Worm (Caenorhabditis elegans) whole organism, L1 larva: ENCODE measurements around the gene M116.5.

Source experiments
- C04F5.9 ChIP-seq: sonication (generic microtip); optimal IDR thresholded peaks from 2 replicates; lab custom pipeline; 2016; ENCODE audit warnings: missing genetic modification characterization, missing compliant biosample characterization
- F16B12.6 ChIP-seq: fragments of 150-350 bp; optimal IDR thresholded peaks from 2 replicates; lab custom pipeline; 2014; ENCODE audit warnings: missing biosample characterization, missing genetic modification characterization
- Y116A8C.19 ChIP-seq: sonication (generic microtip); optimal IDR thresholded peaks from 2 replicates; lab custom pipeline; 2016; ENCODE audit warnings: missing compliant biosample characterization, missing genetic modification characterization, borderline replicate concordance
- aha-1 ChIP-seq: fragments of 150-350 bp; optimal IDR thresholded peaks from 2 replicates; lab custom pipeline; 2014; ENCODE audit warnings: missing biosample characterization, missing genetic modification characterization
- aly-2 ChIP-seq: fragments of 150-350 bp; optimal IDR thresholded peaks from 2 replicates; lab custom pipeline; 2014; ENCODE audit warnings: missing biosample characterization, missing genetic modification characterization
- ceh-63 ChIP-seq: fragments of 200-800 bp; sonication (Bioruptor generic); optimal IDR thresholded peaks from 2 replicates; lab custom pipeline; 2018; ENCODE audit warnings: mild to moderate bottlenecking, missing genetic modification characterization, missing compliant biosample characterization
- ceh-88 ChIP-seq: fragments of 200-800 bp; sonication (Bioruptor generic); IDR thresholded peaks from 2 replicates; pipeline ENCODE4 v1.3.6; 2022; ENCODE audit warnings: missing genetic modification characterization, missing compliant biosample characterization
- ceh-90 ChIP-seq: sonication (generic microtip); optimal IDR thresholded peaks from 2 replicates; lab custom pipeline; 2016; ENCODE audit warnings: missing genetic modification characterization, missing compliant biosample characterization
- dsc-1 ChIP-seq: sonication (generic microtip); optimal IDR thresholded peaks from 2 replicates; lab custom pipeline; 2016; ENCODE audit warnings: mild to moderate bottlenecking, missing genetic modification characterization, missing compliant biosample characterization
- efl-1 ChIP-seq, 4 experiments: fragments of 150-350 bp; optimal IDR thresholded peaks in 3 of 4; peaks in 1 of 4; 1 replicate in 1 of 4; 2 replicates in 3 of 4; lab custom pipeline; 2014; ENCODE audit warnings: missing biosample characterization in 2 of 4, missing genetic modification characterization in 2 of 4, missing genetic modification reagents in 2 of 4
- ets-5 ChIP-seq: fragments of 200-800 bp; sonication (Bioruptor generic); IDR thresholded peaks from 2 replicates; pipeline ENCODE4 v1.3.6; 2022; ENCODE audit warnings: missing genetic modification characterization, missing compliant biosample characterization
- fkh-10 ChIP-seq: sonication (generic microtip); optimal IDR thresholded peaks from 2 replicates; lab custom pipeline; 2017; ENCODE audit warnings: missing biosample characterization, missing genetic modification reagents, missing genetic modification characterization
- fkh-4 ChIP-seq: sonication (generic microtip); optimal IDR thresholded peaks from 2 replicates; lab custom pipeline; 2016; ENCODE audit warnings: missing compliant biosample characterization, missing genetic modification characterization, borderline replicate concordance
- grh-1 ChIP-seq: fragments of 200-800 bp; sonication (Bioruptor generic); IDR thresholded peaks from 2 replicates; pipeline ENCODE4 v1.3.6; 2022; ENCODE audit warnings: missing genetic modification reagents, missing genetic modification characterization, missing compliant biosample characterization
- hlh-4 ChIP-seq: sonication (generic microtip); optimal IDR thresholded peaks from 2 replicates; lab custom pipeline; 2016; ENCODE audit warnings: mild to moderate bottlenecking, missing genetic modification characterization, missing compliant biosample characterization
- hpl-2 ChIP-seq: fragments of 150-350 bp; optimal IDR thresholded peaks from 2 replicates; lab custom pipeline; 2014; ENCODE audit warnings: missing biosample characterization, missing genetic modification reagents, missing genetic modification characterization
- jun-1 ChIP-seq: fragments of 150-350 bp; optimal IDR thresholded peaks from 2 replicates; lab custom pipeline; 2014; ENCODE audit warnings: missing biosample characterization, missing genetic modification reagents, missing genetic modification characterization
- lin-15B ChIP-seq: fragments of 150-350 bp; sonication (generic microtip); optimal IDR thresholded peaks from 3 replicates; lab custom pipeline; 2014; ENCODE audit warnings: missing biosample characterization, missing genetic modification characterization
- lir-3 ChIP-seq: sonication (generic microtip); optimal IDR thresholded peaks from 2 replicates; lab custom pipeline; 2016; ENCODE audit warnings: mild to moderate bottlenecking, missing genetic modification characterization, moderate library complexity, missing compliant biosample characterization; ENCODE audit not compliant: poor library complexity
- mab-9 ChIP-seq: fragments of 200-800 bp; sonication (Bioruptor generic); IDR thresholded peaks from 2 replicates; pipeline ENCODE4 v1.3.6; 2022; ENCODE audit warnings: missing genetic modification reagents, missing genetic modification characterization, missing compliant biosample characterization
- mdl-1 ChIP-seq, 2 experiments: fragments of 150-350 bp; optimal IDR thresholded peaks; 2 replicates each; lab custom pipeline; 2014 to 2017; ENCODE audit warnings: missing biosample characterization in 2 of 2, missing genetic modification characterization in 2 of 2, inconsistent platforms in 1 of 2
- mef-2 ChIP-seq: fragments of 150-350 bp; optimal IDR thresholded peaks from 2 replicates; lab custom pipeline; 2014; ENCODE audit warnings: missing biosample characterization, missing genetic modification characterization
- nhr-12 ChIP-seq: sonication (generic microtip); optimal IDR thresholded peaks from 2 replicates; lab custom pipeline; 2017; ENCODE audit warnings: missing biosample characterization, missing genetic modification characterization
- nhr-20 ChIP-seq: sonication (generic microtip); optimal IDR thresholded peaks from 2 replicates; lab custom pipeline; 2016; ENCODE audit warnings: mild to moderate bottlenecking, missing genetic modification characterization, missing compliant biosample characterization
- nhr-47 ChIP-seq: sonication (generic microtip); optimal IDR thresholded peaks from 2 replicates; lab custom pipeline; 2016; ENCODE audit warnings: mild to moderate bottlenecking, missing genetic modification characterization, moderate library complexity, missing compliant biosample characterization
- nhr-71 ChIP-seq: sonication (generic microtip); optimal IDR thresholded peaks from 2 replicates; lab custom pipeline; 2016; ENCODE audit warnings: mild to moderate bottlenecking, missing genetic modification characterization, moderate library complexity, missing compliant biosample characterization
- nhr-76 ChIP-seq: sonication (generic microtip); optimal IDR thresholded peaks from 2 replicates; lab custom pipeline; 2017; ENCODE audit warnings: missing biosample characterization, missing genetic modification characterization
- nhr-84 ChIP-seq: sonication (generic microtip); optimal IDR thresholded peaks from 2 replicates; lab custom pipeline; 2017; ENCODE audit warnings: missing biosample characterization, missing genetic modification characterization
- nhr-85 ChIP-seq: sonication (generic microtip); peaks from one replicate; lab custom pipeline; 2016; ENCODE audit warnings: missing genetic modification characterization, inconsistent platforms, missing compliant biosample characterization
- nhr-90 ChIP-seq: sonication (generic microtip); optimal IDR thresholded peaks from 2 replicates; lab custom pipeline; 2016; ENCODE audit warnings: mild to moderate bottlenecking, missing genetic modification characterization, missing compliant biosample characterization; ENCODE audit not compliant: poor library complexity
- pqm-1 ChIP-seq: sonication (generic microtip); optimal IDR thresholded peaks from 3 replicates; lab custom pipeline; 2017; ENCODE audit warnings: missing biosample characterization, missing genetic modification characterization
- rnt-1 ChIP-seq: sonication (generic microtip); optimal IDR thresholded peaks from 2 replicates; lab custom pipeline; 2016; ENCODE audit warnings: mild to moderate bottlenecking, missing genetic modification characterization, moderate library complexity, missing compliant biosample characterization
- snpc-4 ChIP-seq: fragments of 150-350 bp; optimal IDR thresholded peaks from 2 replicates; lab custom pipeline; 2014; ENCODE audit warnings: missing biosample characterization, missing genetic modification characterization
- snu-23 ChIP-seq: sonication (generic microtip); optimal IDR thresholded peaks from 2 replicates; lab custom pipeline; 2016; ENCODE audit warnings: missing genetic modification characterization, missing compliant biosample characterization
- sox-4 ChIP-seq: sonication (generic microtip); optimal IDR thresholded peaks from 2 replicates; lab custom pipeline; 2016; ENCODE audit warnings: missing genetic modification characterization, missing compliant biosample characterization
- sptf-1 ChIP-seq: fragments of 150-350 bp; optimal IDR thresholded peaks from 2 replicates; lab custom pipeline; 2014; ENCODE audit warnings: missing biosample characterization, missing genetic modification characterization
- sup-37 ChIP-seq: fragments of 200-800 bp; sonication (Bioruptor generic); optimal IDR thresholded peaks from 2 replicates; lab custom pipeline; 2018; ENCODE audit warnings: mild to moderate bottlenecking, missing genetic modification characterization, missing compliant biosample characterization
- unc-62 ChIP-seq: fragments of 150-350 bp; optimal IDR thresholded peaks from 2 replicates; lab custom pipeline; 2014; ENCODE audit warnings: missing biosample characterization, missing genetic modification reagents, missing genetic modification characterization
- unc-86 ChIP-seq: sonication (generic microtip); optimal IDR thresholded peaks from 2 replicates; lab custom pipeline; 2016; ENCODE audit warnings: missing genetic modification characterization, missing compliant biosample characterization
- unc-98 ChIP-seq: fragments of 200-800 bp; sonication (Bioruptor generic); IDR thresholded peaks from 2 replicates; pipeline ENCODE4 v1.3.6; 2022; ENCODE audit warnings: missing genetic modification characterization, missing compliant biosample characterization
- vab-15 ChIP-seq: sonication (generic microtip); optimal IDR thresholded peaks from 2 replicates; lab custom pipeline; 2017; ENCODE audit warnings: missing genotype, mild to moderate bottlenecking, missing genetic modification characterization, missing compliant biosample characterization
- xbp-1 ChIP-seq: sonication (generic microtip); optimal IDR thresholded peaks from 2 replicates; lab custom pipeline; 2016; ENCODE audit warnings: missing genetic modification characterization, missing compliant biosample characterization
- zag-1 ChIP-seq: fragments of 150-350 bp; optimal IDR thresholded peaks from 2 replicates; lab custom pipeline; 2014; ENCODE audit warnings: missing biosample characterization, missing genetic modification characterization
- ztf-4 ChIP-seq: fragments of 150-350 bp; optimal IDR thresholded peaks from 2 replicates; lab custom pipeline; 2014; ENCODE audit warnings: missing biosample characterization, missing genetic modification characterization

The M116.5 gene

DNA sequence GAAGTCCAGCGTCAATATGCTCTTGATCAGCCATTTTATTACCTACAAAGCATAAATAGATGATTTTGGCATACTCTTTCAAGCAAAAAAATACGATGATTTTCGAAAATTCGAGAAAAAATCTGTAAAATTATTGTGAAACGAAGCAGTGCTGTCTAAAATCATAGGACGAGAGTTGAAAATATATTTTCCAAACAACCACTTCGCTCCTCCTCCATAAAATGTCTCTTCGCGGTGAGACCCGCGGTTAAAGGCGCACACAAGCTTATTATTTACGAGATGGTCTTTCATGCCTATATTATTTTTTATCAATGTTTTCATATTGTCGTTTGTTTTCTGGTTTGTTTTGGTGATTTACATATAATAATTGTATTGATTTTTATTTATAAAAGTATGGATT is 41.6 kb downstream of the M116.5 start, which contains the start of gene nap-1 (continued):
- TF ChIP-seq vab-15 (tag; lab: Kevin White, UChicago) (no peak), nhr-71 (tag; lab: Kevin White, UChicago) (peak; percentile 85), efl-1 (optimal IDR thresholded peaks at IDR 0.05; lab: Kevin White, UChicago) (peak; percentile 81), efl-1 (GFP tag; optimal IDR thresholded peaks at IDR 0.05 in 1 of 2; lab: Kevin White, UChicago) (peak; percentile 70 to 97), nhr-47 (peak; percentile 79), dsc-1 (tag; lab: Kevin White, UChicago) (peak; percentile 48), C04F5.9 (tag; lab: Kevin White, UChicago) (no peak), pqm-1 (peak; percentile 41), snu-23 (GFP tag; lab: Kevin White, UChicago) (peak; percentile 87), ets-5 (no peak), aha-1 (tag; lab: Kevin White, UChicago) (peak; percentile 42), sptf-1 (tag; lab: Kevin White, UChicago) (no peak), nhr-90 (tag; lab: Kevin White, UChicago) (peak; percentile 61), lir-3 (peak; percentile 21), sox-4 (no peak), aly-2 (tag; lab: Kevin White, UChicago) (no peak), ztf-4 (tag; lab: Kevin White, UChicago) (no peak), hpl-2 (GFP tag; lab: Kevin White, UChicago) (no peak), fkh-10 (GFP tag; lab: Kevin White, UChicago) (no peak), mef-2 (tag; lab: Kevin White, UChicago) (no peak), nhr-84 (tag; lab: Kevin White, UChicago) (no peak), hlh-4 (no peak), ceh-63 (no peak), nhr-20 (tag; lab: Kevin White, UChicago) (peak; percentile 79), zag-1 (no peak), unc-98 (no peak), nhr-76 (no peak), unc-62 (GFP tag; lab: Kevin White, UChicago) (no peak), rnt-1 (tag; lab: Kevin White, UChicago) (peak; percentile 78), snpc-4 (tag; lab: Kevin White, UChicago) (peak; percentile 52), Y116A8C.19 (tag; lab: Kevin White, UChicago) (no peak), mab-9 (no peak)

DNA sequence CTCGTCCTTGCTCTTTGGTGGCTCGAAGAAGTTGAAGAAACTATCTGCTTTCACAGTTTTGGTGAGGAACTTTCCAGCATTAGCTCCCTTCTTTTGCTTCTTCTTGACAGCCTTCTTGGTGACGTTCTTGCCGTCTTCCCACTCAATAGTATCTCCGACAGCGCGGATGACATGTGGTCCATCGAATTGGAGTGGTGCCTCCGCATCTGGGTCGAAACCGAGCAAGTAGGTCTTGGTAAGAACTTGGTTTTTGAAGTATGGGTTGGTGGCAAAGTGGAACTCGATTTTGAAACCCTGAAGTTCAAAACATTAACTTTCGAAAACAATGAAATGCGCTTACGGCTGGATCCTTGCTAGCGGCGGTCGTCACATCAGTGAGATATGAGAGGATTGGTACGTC is 42.6 kb downstream of the M116.5 start:
- TF ChIP-seq aly-2 (tag; lab: Kevin White, UChicago): no peak
- no peak for TF ChIP-seq fkh-10 (GFP tag; lab: Kevin White, UChicago)
- TF ChIP-seq vab-15 (tag; lab: Kevin White, UChicago): no peak
- no peak for TF ChIP-seq lin-15B (tag; lab: Kevin White, UChicago)
- no peak for TF ChIP-seq unc-86 (tag; lab: Kevin White, UChicago)
- no peak for TF ChIP-seq ceh-88 (GFP tag; lab: Robert Waterston, UW)
- TF ChIP-seq xbp-1 (tag; lab: Kevin White, UChicago): no peak
- no peak for TF ChIP-seq sup-37
- no peak for TF ChIP-seq grh-1 (GFP tag; lab: Robert Waterston, UW)
- TF ChIP-seq dsc-1 (tag; lab: Kevin White, UChicago): no peak
- no peak for TF ChIP-seq nhr-85
- TF ChIP-seq hpl-2 (GFP tag; lab: Kevin White, UChicago): no peak
- TF ChIP-seq ceh-90 (tag; lab: Kevin White, UChicago): no peak
- TF ChIP-seq F16B12.6 (tag; lab: Kevin White, UChicago): no peak
- TF ChIP-seq mdl-1 (tag; optimal IDR thresholded peaks at IDR 0.05; lab: Kevin White, UChicago): no peak

DNA sequence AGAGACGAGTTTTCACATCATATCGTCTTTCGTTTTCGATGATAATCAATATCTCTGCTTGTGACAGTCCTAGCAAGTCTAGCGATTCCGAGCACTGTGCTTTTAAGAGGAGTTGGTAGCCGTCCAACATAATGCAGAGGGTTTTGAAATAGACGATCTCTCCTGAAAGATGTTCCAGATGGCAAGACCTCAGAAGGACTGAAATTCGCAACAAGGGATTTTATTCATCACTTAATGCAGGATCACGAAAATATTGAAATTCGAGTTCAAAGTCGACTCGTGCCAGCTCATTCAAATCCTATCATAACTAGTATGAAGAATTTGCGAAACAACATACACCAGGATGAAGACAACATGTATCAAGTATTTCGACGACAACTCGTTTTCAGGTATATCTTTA is 43.4 kb downstream of the M116.5 start, which contains the start of gene D2096.7:
Gene D2096.7, minus strand, starts transcription at position 130 of the 400 bp plus-strand sequence.
- TF ChIP-seq aly-2 (tag; lab: Kevin White, UChicago) (peak; percentile 43), zag-1 (no peak), Y116A8C.19 (tag; lab: Kevin White, UChicago) (no peak), ets-5 (no peak), fkh-4 (tag; lab: Kevin White, UChicago) (no peak), nhr-12 (no peak), nhr-47 (no peak), jun-1 (tag; lab: Kevin White, UChicago) (no peak), grh-1 (GFP tag; lab: Robert Waterston, UW) (0 out of 2 replicates have a peak, but pooled peaks have one; percentile 11)
- TF ChIP-seq, all 84 proteins: peak for 2
